Worm (Caenorhabditis elegans) whole organism, late embryonic: ENCODE data around the gene irld-7.

Experiments
- ama-1 ChIP-seq: fragments of 150-350 bp; optimal IDR thresholded peaks from 2 replicates; lab custom pipeline; 2014
- ceh-18 ChIP-seq: sonication (generic microtip); optimal IDR thresholded peaks from 2 replicates; lab custom pipeline; 2016; ENCODE audit warnings: missing genetic modification characterization, missing compliant biosample characterization
- ceh-30 ChIP-seq: fragments of 150-350 bp; optimal IDR thresholded peaks from 2 replicates; lab custom pipeline; 2014; ENCODE audit warnings: missing biosample characterization, missing genetic modification characterization
- dve-1 ChIP-seq: sonication (generic microtip); optimal IDR thresholded peaks from 2 replicates; lab custom pipeline; 2017; ENCODE audit warnings: antibody characterized with exemption, mild to moderate bottlenecking, missing genetic modification characterization, missing compliant biosample characterization
- hlh-30 ChIP-seq: sonication (generic microtip); optimal IDR thresholded peaks from 2 replicates; lab custom pipeline; 2017; ENCODE audit warnings: antibody characterized with exemption, missing genetic modification characterization, missing compliant biosample characterization; ENCODE audit not compliant: insufficient read depth
- lin-11 ChIP-seq: fragments of 200-800 bp; sonication (Bioruptor generic); optimal IDR thresholded peaks from 2 replicates; lab custom pipeline; 2018; ENCODE audit warnings: mild to moderate bottlenecking, missing genetic modification characterization, missing compliant biosample characterization
- odd-2 ChIP-seq: sonication (generic microtip); optimal IDR thresholded peaks from 2 replicates; lab custom pipeline; 2017; ENCODE audit warnings: antibody characterized with exemption, mild to moderate bottlenecking, missing genetic modification characterization, missing compliant biosample characterization

DNA sequence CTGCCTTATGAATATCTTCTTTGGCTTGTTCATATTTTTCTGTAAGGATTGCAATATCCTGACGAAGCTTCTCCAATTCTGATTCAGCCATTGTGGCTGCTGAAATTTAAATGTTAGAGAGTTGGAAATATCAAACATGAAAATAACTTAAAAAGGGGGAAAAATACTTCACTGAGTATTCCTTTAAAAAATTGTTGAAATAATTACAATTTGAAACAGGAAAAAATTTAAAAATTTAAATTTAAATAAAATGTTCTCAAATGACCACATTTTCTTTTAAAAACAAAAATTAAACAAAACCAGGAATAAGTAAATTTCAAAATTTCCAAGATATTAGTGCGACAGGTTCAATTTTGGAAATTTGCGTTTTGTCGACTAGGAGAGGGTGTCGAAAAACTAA, 17.9 kb upstream of the irld-7 start, which contains the start of gene bicd-1:
- TF ChIP-seq dve-1 (no peak), odd-2 (tag; lab: Kevin White, UChicago) (no peak), ceh-18 (tag; lab: Kevin White, UChicago) (no peak), ceh-30 (tag; lab: Kevin White, UChicago) (no peak), hlh-30 (no peak), ama-1 (lab: Kevin White, UChicago) (no peak), lin-11 (tag; lab: Kevin White, UChicago) (no peak)
